Worm (Caenorhabditis elegans) whole organism, midembryonic: ENCODE results near the gene Y48A6C.4.
"Not testable (repeated sequence)": the region's sequence is repeated elsewhere in the genome, so short reads cannot be mapped to it uniquely, and the experiment has no call there.

Source experiments
- T22C8.4 ChIP-seq: fragments of 200-800 bp; sonication (Bioruptor generic); IDR thresholded peaks from 2 replicates; pipeline ENCODE4 v1.3.6; 2022; ENCODE audit warnings: missing genetic modification characterization, missing compliant biosample characterization
- cog-1 ChIP-seq: sonication (generic microtip); optimal IDR thresholded peaks from 2 replicates; lab custom pipeline; 2016; ENCODE audit warnings: missing genetic modification characterization, missing compliant biosample characterization
- flt-1 ChIP-seq: fragments of 200-800 bp; sonication (Bioruptor generic); IDR thresholded peaks from 2 replicates; pipeline ENCODE4 v1.3.6; 2022; ENCODE audit warnings: missing genetic modification characterization, missing compliant biosample characterization
- klf-2 ChIP-seq: fragments of 200-800 bp; sonication (Bioruptor generic); conservative IDR thresholded peaks from 2 replicates; pipeline ENCODE4 v1.3.6; 2022; ENCODE audit warnings: missing genetic modification reagents, missing genetic modification characterization, missing compliant biosample characterization
- med-1 ChIP-seq: sonication (generic microtip); optimal IDR thresholded peaks from 2 replicates; lab custom pipeline; 2017; ENCODE audit warnings: missing genetic modification characterization, mild to moderate bottlenecking, missing compliant biosample characterization, antibody characterized with exemption, missing genetic modification reagents; ENCODE audit not compliant: insufficient read depth
- ref-1 ChIP-seq: fragments of 200-800 bp; sonication (Bioruptor generic); conservative IDR thresholded peaks from 2 replicates; pipeline ENCODE4 v1.3.6; 2022; ENCODE audit warnings: missing genetic modification reagents, missing genetic modification characterization, missing compliant biosample characterization
- tab-1 ChIP-seq: fragments of 200-800 bp; sonication (Bioruptor generic); IDR thresholded peaks from 2 replicates; pipeline ENCODE4 v1.3.6; 2022; ENCODE audit warnings: missing genetic modification characterization, missing compliant biosample characterization
- ztf-23 ChIP-seq: fragments of 200-800 bp; sonication (Bioruptor generic); IDR thresholded peaks from 2 replicates; pipeline ENCODE4 v1.3.6; 2022; ENCODE audit warnings: missing genetic modification reagents, missing genetic modification characterization, missing compliant biosample characterization
- ztf-29 ChIP-seq: fragments of 200-800 bp; sonication (Bioruptor generic); IDR thresholded peaks from 2 replicates; pipeline ENCODE4 v1.3.6; 2022; ENCODE audit warnings: missing genetic modification reagents, missing genetic modification characterization, missing compliant biosample characterization

Y48A6C.4 gene

DNA sequence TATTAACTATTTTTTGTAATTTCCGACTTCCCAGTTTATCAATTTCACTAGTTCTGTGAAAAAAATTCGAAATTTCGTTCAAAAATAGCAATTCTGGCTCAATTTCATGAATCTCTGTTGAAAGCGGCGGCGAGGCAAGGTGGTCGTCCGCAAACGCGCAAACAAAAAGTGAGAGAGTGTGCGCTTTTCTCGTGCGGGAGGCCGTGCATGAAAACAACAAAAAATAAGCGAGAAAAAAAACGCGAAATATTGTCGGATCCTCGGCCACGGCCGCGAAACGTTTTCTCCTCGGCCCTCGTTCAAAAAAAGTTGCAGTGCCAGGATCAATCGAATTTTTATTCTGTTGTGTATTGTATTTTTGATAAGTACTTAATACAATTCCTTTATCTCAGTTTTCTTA, 6.9 kb upstream of the Y48A6C.4 start:
- TF ChIP-seq flt-1 (GFP tag; lab: Robert Waterston, UW) (no peak), klf-2 (GFP tag; lab: Robert Waterston, UW) (0 out of 2 replicates have a peak, but pooled peaks have one; percentile 13), tab-1 (GFP tag; lab: Robert Waterston, UW) (no peak), med-1 (GFP tag; lab: Kevin White, UChicago) (no peak), ztf-29 (GFP tag; lab: Robert Waterston, UW) (no peak), ztf-23 (0 out of 2 replicates have a peak, but pooled peaks have one; percentile 61), cog-1 (tag; lab: Kevin White, UChicago) (no peak), T22C8.4 (GFP tag; lab: Robert Waterston, UW) (no peak), ref-1 (GFP tag; lab: Robert Waterston, UW) (no peak)

DNA sequence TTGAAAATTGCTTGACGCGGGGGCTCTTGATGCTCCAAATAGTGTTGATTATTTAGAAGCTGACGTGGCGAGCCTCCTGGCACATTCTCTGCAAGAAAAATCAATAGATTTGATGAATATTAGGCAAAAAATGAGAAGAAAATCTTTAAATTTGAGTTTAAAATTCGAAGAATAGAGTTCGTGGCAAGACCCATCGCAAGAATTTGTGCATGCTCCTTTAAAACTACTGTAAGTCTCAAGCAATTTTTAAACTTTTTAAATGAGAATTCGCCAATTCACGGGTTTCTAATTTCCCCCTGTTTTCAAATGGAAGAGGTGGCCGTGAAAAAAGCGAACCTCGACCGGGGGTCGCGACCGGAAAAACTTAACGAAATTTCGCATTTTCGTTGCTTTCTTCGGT, 5.8 kb upstream of the Y48A6C.4 start:
- TF ChIP-seq T22C8.4 (GFP tag; lab: Robert Waterston, UW): no peak
- no peak for TF ChIP-seq ztf-29 (GFP tag; lab: Robert Waterston, UW)
- TF ChIP-seq flt-1 (GFP tag; lab: Robert Waterston, UW): no peak
- TF ChIP-seq tab-1 (GFP tag; lab: Robert Waterston, UW): no peak
- TF ChIP-seq ztf-23: no peak
- TF ChIP-seq cog-1 (tag; lab: Kevin White, UChicago): no peak
- no peak for TF ChIP-seq ref-1 (GFP tag; lab: Robert Waterston, UW)
- TF ChIP-seq klf-2 (GFP tag; lab: Robert Waterston, UW): no peak
- no peak for TF ChIP-seq med-1 (GFP tag; lab: Kevin White, UChicago)

DNA sequence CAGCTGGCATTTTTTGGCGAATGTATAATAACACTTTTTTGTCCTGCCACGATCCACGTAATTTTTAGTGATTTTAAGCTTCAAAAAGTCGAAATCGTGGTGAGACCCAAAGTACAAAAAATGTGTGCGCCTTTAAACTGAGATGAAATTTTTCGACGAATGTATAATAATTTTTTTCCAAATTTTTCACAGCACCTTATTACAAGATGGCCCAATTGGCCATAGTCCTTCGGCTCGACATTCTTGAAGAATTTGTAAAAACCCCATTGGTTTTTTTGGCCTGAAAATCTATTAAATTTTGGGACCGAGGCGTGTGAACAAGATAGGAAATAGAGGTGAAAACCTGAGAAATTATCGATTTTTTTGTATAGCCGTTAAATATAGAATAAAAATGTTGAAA, 3.6 kb upstream of the Y48A6C.4 start:
- TF ChIP-seq T22C8.4 (GFP tag; lab: Robert Waterston, UW) (no peak), flt-1 (GFP tag; lab: Robert Waterston, UW) (no peak), tab-1 (GFP tag; lab: Robert Waterston, UW) (no peak), klf-2 (GFP tag; lab: Robert Waterston, UW) (no peak), ztf-29 (GFP tag; lab: Robert Waterston, UW) (no peak), ref-1 (GFP tag; lab: Robert Waterston, UW) (no peak), cog-1 (tag; lab: Kevin White, UChicago) (no peak), ztf-23 (no peak), med-1 (GFP tag; lab: Kevin White, UChicago) (no peak)

DNA sequence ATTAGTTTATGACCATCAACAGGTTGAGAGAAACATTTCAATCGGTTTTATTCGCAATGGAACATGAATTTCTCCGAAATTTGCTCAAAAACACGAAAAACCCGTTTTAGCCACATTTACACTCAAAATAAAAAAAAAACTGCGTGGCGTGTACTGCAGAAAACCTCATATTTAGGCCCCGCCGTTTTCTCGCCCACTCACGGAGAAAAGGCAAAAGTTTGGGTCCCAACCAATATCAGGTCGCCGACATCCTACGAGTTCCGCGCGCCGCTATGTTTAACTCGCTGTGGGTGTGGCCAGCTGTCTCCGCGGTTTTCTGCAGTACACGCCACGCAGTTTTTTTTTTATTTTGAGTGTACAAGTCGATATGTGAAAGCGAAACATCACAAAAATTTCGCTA, 4.2 kb downstream of the Y48A6C.4 start:
- TF ChIP-seq flt-1 (GFP tag; lab: Robert Waterston, UW) (0 out of 2 replicates have a peak, but pooled peaks have one; percentile 15), ztf-29 (GFP tag; lab: Robert Waterston, UW) (no peak)

DNA sequence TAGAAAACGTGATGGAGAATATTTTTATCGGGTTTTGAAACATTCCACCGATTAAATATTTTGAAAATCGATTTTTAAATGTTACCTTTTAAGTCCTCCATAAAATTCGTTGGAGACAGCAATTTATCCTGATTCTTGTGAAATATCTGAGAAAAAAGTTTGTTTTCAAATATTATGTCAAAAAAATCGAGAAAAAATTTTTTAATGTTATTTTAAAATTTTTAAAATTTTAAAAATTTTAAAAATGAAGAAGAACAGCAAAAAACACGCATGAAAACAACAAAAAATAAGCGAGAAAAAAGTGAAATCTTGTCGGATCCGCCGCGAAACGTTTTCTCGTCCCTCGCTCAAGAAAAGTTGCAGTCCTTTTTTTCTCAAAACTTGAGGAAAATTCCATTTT, 7.9 kb downstream of the Y48A6C.4 start, which contains the start of gene Y48A6C.8:
TSS of gene Y48A6C.8 (minus strand) at position 101 of the 400 bp plus-strand sequence.
- TF ChIP-seq ztf-23: no peak
- no peak for TF ChIP-seq flt-1 (GFP tag; lab: Robert Waterston, UW)
- TF ChIP-seq ref-1 (GFP tag; lab: Robert Waterston, UW): no peak

DNA sequence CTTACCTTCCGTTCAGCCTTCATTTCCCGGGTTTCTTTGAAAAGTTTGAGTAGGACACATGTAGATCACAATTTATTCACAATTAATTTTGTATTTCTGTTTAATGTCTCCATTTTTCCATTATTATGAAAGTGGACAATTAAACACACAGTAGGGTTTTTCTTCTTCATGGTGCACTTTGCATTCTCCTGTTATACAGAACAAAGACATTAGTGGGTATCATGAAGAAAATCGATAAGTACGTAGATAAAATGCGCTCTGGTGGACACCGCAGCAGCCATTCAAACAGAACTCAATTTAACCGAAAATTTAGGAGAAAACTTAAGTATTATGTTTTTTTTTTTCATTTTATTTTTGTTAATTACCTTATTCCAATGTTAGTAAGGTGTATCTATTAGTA, 9.8 kb downstream of the Y48A6C.4 start:
- TF ChIP-seq T22C8.4 (GFP tag; lab: Robert Waterston, UW) (peak; percentile 37; the same call in 1 of the 2 replicates), tab-1 (GFP tag; lab: Robert Waterston, UW) (no peak), cog-1 (tag; lab: Kevin White, UChicago) (no peak), med-1 (GFP tag; lab: Kevin White, UChicago) (no peak), ztf-29 (GFP tag; lab: Robert Waterston, UW) (no peak), flt-1 (GFP tag; lab: Robert Waterston, UW) (no peak)

DNA sequence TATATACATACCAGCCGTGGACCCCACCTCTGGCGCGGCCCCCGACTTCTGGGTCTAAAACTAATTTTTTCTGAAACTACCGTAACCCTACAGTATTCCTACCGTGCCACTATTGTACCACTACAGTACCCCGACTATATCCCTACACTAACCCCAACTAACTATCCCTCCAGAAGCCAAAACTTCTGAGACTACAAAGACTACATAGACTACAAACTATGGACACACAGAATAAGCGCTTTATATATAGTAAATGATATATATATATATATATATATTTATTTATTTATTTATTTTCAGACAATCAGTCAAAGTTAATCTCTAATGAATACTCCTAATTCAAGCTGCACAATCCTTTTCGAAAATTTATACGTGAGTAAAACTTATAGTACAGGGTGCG, 11.9 kb downstream of the Y48A6C.4 start, which contains the start of gene pha-1:
TSS of gene pha-1 (plus strand) at position 301 of the 400 bp plus-strand sequence.
- TF ChIP-seq flt-1, tab-1, klf-2 (GFP tag; lab: Robert Waterston, UW): not testable (repeated sequence)

DNA sequence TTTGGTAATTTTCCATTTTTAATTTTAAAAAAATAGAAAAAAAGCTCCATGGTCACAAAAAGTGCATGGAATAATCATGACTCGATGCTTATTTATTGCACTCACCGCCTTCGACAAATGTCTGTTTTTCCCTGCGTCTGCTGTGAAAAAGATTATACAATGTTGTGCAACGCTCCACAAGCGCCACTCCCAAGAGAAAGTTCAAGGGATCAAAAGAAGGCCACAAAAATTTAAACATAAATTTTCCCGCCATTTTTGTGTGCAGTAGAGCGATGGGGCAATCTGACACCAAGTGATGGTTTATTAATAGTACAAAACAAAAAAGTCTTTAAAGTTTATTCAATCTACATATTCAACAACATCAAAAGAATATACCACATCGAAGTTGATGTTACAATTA, 19.3 kb downstream of the Y48A6C.4 start, which contains the start of gene fbxa-128:
TSS of gene fbxa-128 (minus strand) at position 192 of the 400 bp plus-strand sequence.
- no peak for TF ChIP-seq ztf-29 (GFP tag; lab: Robert Waterston, UW)
- TF ChIP-seq T22C8.4 (GFP tag; lab: Robert Waterston, UW): no peak
- no peak for TF ChIP-seq klf-2 (GFP tag; lab: Robert Waterston, UW)
- TF ChIP-seq tab-1 (GFP tag; lab: Robert Waterston, UW): no peak
- TF ChIP-seq cog-1 (tag; lab: Kevin White, UChicago): no peak
- no peak for TF ChIP-seq ztf-23
- no peak for TF ChIP-seq ref-1 (GFP tag; lab: Robert Waterston, UW)
- no peak for TF ChIP-seq flt-1 (GFP tag; lab: Robert Waterston, UW)
- TF ChIP-seq med-1 (GFP tag; lab: Kevin White, UChicago): no peak

DNA sequence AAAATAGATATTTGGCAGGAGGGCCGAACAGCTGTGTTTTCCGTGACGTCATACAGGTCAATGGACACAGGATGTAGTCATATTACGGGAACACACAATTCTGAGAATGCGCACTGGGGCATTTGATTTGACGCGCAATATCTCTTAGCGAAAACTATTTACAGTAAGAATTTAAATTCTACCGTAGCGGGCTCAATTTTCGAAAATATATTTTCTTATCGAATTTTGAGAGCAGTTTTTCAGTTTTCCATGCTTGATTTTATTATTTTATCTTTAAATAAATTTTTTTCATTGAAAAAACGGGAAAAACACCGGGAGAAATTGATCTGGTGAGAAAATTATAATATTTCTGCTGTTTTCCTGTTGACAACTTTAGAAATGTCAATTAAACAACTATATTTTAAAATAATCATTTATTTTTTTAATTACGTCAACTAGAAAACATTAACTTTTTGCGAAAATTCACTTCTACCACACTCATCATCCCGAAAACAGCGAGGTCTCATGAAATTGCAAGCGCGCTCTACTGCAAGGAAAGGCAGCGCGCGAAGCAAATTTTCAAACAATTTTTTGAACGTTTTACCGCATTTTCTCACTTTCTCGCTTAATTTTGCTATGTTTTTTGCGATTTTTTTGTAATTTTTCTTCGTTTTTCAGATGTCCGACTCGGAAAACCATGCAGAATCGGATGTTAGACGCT, 22.3 kb downstream of the Y48A6C.4 start, which contains the start of the genes Y47D3A.1 and pola-1:
TSS of gene Y47D3A.1 (minus strand) at position 51 of the 700 bp plus-strand sequence.
TSS of gene pola-1 (plus strand) at position 658 of the 700 bp plus-strand sequence.
- TF ChIP-seq flt-1 (GFP tag; lab: Robert Waterston, UW): peak; percentile 79
- TF ChIP-seq klf-2 (GFP tag; lab: Robert Waterston, UW): 0 out of 2 replicates have a peak, but pooled peaks have one; percentile 60
- peak; percentile 84 for TF ChIP-seq ztf-23
- TF ChIP-seq ref-1 (GFP tag; lab: Robert Waterston, UW): no peak
- peak; percentile 69 for TF ChIP-seq cog-1 (tag; lab: Kevin White, UChicago)
- no peak for TF ChIP-seq ztf-29 (GFP tag; lab: Robert Waterston, UW)
